Worm (Caenorhabditis elegans): Measurements from ENCODE around the gene B0001.3.

ce11 chrIV:12134991-12135390 lies 10.5 kb downstream of the B0001.3 start:
- TF ChIP-seq pes-1 (GFP tag; IDR thresholded peaks at IDR 0.05) (no peak), ama-1 (optimal IDR thresholded peaks at IDR 0.05) (no peak), hmbx-1 (tag; optimal IDR thresholded peaks at IDR 0.05) (no peak), scrt-1 (GFP tag; IDR thresholded peaks at IDR 0.05) (no peak)

All from whole organism, early embryonic.